Worm (Caenorhabditis elegans) whole organism, midembryonic: Measurements from ENCODE around the gene inx-1.

Experiments
- T22C8.4 ChIP-seq: fragments of 200-800 bp; sonication (Bioruptor generic); IDR thresholded peaks from 2 replicates; pipeline ENCODE4 v1.3.6; 2022; ENCODE audit warnings: missing genetic modification characterization, missing compliant biosample characterization
- cog-1 ChIP-seq: sonication (generic microtip); optimal IDR thresholded peaks from 2 replicates; lab custom pipeline; 2016; ENCODE audit warnings: missing genetic modification characterization, missing compliant biosample characterization
- flt-1 ChIP-seq: fragments of 200-800 bp; sonication (Bioruptor generic); IDR thresholded peaks from 2 replicates; pipeline ENCODE4 v1.3.6; 2022; ENCODE audit warnings: missing genetic modification characterization, missing compliant biosample characterization
- klf-2 ChIP-seq: fragments of 200-800 bp; sonication (Bioruptor generic); conservative IDR thresholded peaks from 2 replicates; pipeline ENCODE4 v1.3.6; 2022; ENCODE audit warnings: missing genetic modification reagents, missing genetic modification characterization, missing compliant biosample characterization
- med-1 ChIP-seq: sonication (generic microtip); optimal IDR thresholded peaks from 2 replicates; lab custom pipeline; 2017; ENCODE audit warnings: missing genetic modification characterization, mild to moderate bottlenecking, missing compliant biosample characterization, antibody characterized with exemption, missing genetic modification reagents; ENCODE audit not compliant: insufficient read depth
- ref-1 ChIP-seq: fragments of 200-800 bp; sonication (Bioruptor generic); conservative IDR thresholded peaks from 2 replicates; pipeline ENCODE4 v1.3.6; 2022; ENCODE audit warnings: missing genetic modification reagents, missing genetic modification characterization, missing compliant biosample characterization
- tab-1 ChIP-seq: fragments of 200-800 bp; sonication (Bioruptor generic); IDR thresholded peaks from 2 replicates; pipeline ENCODE4 v1.3.6; 2022; ENCODE audit warnings: missing genetic modification characterization, missing compliant biosample characterization
- ztf-23 ChIP-seq: fragments of 200-800 bp; sonication (Bioruptor generic); IDR thresholded peaks from 2 replicates; pipeline ENCODE4 v1.3.6; 2022; ENCODE audit warnings: missing genetic modification reagents, missing genetic modification characterization, missing compliant biosample characterization
- ztf-29 ChIP-seq: fragments of 200-800 bp; sonication (Bioruptor generic); IDR thresholded peaks from 2 replicates; pipeline ENCODE4 v1.3.6; 2022; ENCODE audit warnings: missing genetic modification reagents, missing genetic modification characterization, missing compliant biosample characterization

The inx-1 gene

DNA sequence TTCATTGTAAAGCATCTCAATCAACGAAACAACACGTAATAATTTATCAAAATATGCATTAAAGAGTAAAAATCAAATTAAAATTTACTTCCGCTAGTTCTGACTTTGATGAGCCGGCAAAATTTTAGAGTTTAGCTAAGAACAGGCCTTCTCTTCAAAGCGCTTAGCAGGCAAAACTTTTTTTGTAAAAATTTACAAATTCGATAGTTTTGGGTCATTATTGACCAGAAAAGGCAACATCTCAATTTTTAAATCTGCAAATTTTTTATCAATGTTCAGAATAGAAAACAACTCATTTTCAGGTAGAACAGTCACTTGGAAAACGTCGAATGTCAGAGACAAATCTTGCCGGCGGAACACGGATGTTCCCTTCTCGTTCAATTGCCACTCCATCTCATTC lies 18.5 kb downstream of the inx-1 start:
- TF ChIP-seq ref-1 (GFP tag; lab: Robert Waterston, UW) = no peak
- TF ChIP-seq med-1 (GFP tag; lab: Kevin White, UChicago) = no peak
- TF ChIP-seq tab-1 (GFP tag; lab: Robert Waterston, UW) = no peak
- TF ChIP-seq klf-2 (GFP tag; lab: Robert Waterston, UW) = no peak
- no peak for TF ChIP-seq flt-1 (GFP tag; lab: Robert Waterston, UW)
- no peak for TF ChIP-seq T22C8.4 (GFP tag; lab: Robert Waterston, UW)
- no peak for TF ChIP-seq cog-1
- no peak for TF ChIP-seq ztf-23 (GFP tag; lab: Robert Waterston, UW)
- no peak for TF ChIP-seq ztf-29

ce11 chrX:6935430-6935829 lies 20.8 kb downstream of the inx-1 start, which contains the start of gene C16E9.2:
Gene C16E9.2, plus strand, starts transcription at chrX:6935730.
- TF ChIP-seq T22C8.4 (GFP tag; lab: Robert Waterston, UW) (no peak), klf-2 (GFP tag; lab: Robert Waterston, UW) (no peak), ref-1 (GFP tag; lab: Robert Waterston, UW) (no peak), tab-1 (GFP tag; lab: Robert Waterston, UW) (no peak), med-1 (GFP tag; lab: Kevin White, UChicago) (no peak), flt-1 (GFP tag; lab: Robert Waterston, UW) (no peak), cog-1 (no peak), ztf-23 (GFP tag; lab: Robert Waterston, UW) (no peak), ztf-29 (no peak)

ce11 chrX:6934453-6934852 lies 21.7 kb downstream of the inx-1 start:
- no peak for TF ChIP-seq tab-1 (GFP tag; lab: Robert Waterston, UW)
- TF ChIP-seq flt-1 (GFP tag; lab: Robert Waterston, UW) = no peak; the same call in 1 of the 2 replicates
- TF ChIP-seq T22C8.4 (GFP tag; lab: Robert Waterston, UW) = no peak
- TF ChIP-seq ztf-23 (GFP tag; lab: Robert Waterston, UW) = no peak
- no peak for TF ChIP-seq med-1 (GFP tag; lab: Kevin White, UChicago)
- no peak for TF ChIP-seq ref-1 (GFP tag; lab: Robert Waterston, UW)
- TF ChIP-seq ztf-29 = no peak
- no peak for TF ChIP-seq klf-2 (GFP tag; lab: Robert Waterston, UW)
- TF ChIP-seq cog-1 = no peak

DNA sequence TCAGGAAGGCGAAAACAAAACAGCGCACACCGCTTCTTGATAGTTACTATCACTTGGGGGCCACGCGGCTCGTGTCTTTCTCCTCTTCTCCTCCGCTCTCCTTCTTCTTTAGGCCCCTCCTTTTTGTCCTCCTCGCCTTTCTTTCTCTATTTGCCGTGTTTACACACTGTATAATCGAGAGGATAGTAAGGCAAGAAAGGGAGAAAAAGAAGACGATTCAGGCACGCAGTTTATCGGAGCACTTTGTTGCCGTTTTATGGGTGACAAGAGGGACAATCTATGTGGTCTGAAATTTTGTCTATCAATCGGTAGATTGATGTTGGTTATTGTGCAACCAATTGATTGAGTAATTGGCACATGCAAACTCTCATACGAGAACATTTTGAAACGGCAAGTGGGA lies 24.1 kb downstream of the inx-1 start, which contains the start of gene F14B8.6:
Gene F14B8.6 (minus strand): TSS at position 292 of the 400 bp plus-strand sequence.
- TF ChIP-seq ztf-29 (no peak), ztf-23 (GFP tag; lab: Robert Waterston, UW) (no peak), tab-1 (GFP tag; lab: Robert Waterston, UW) (no peak), T22C8.4 (GFP tag; lab: Robert Waterston, UW) (no peak), ref-1 (GFP tag; lab: Robert Waterston, UW) (no peak), cog-1 (no peak), flt-1 (GFP tag; lab: Robert Waterston, UW) (no peak), med-1 (GFP tag; lab: Kevin White, UChicago) (no peak), klf-2 (GFP tag; lab: Robert Waterston, UW) (no peak)

- TF ChIP-seq T22C8.4 (GFP tag; lab: Robert Waterston, UW) (no peak), tab-1 (GFP tag; lab: Robert Waterston, UW) (no peak), ztf-23 (GFP tag; lab: Robert Waterston, UW) (no peak), ztf-29 (no peak), klf-2 (GFP tag; lab: Robert Waterston, UW) (no peak), flt-1 (GFP tag; lab: Robert Waterston, UW) (no peak), cog-1 (no peak), ref-1 (GFP tag; lab: Robert Waterston, UW) (no peak), med-1 (GFP tag; lab: Kevin White, UChicago) (no peak)
These were observed 27.6 kb downstream of the inx-1 start, which contains the start of gene F14B8.5 for ce11 chrX:6928578-6928977. Gene F14B8.5, minus strand, starts transcription at chrX:6928704.

DNA sequence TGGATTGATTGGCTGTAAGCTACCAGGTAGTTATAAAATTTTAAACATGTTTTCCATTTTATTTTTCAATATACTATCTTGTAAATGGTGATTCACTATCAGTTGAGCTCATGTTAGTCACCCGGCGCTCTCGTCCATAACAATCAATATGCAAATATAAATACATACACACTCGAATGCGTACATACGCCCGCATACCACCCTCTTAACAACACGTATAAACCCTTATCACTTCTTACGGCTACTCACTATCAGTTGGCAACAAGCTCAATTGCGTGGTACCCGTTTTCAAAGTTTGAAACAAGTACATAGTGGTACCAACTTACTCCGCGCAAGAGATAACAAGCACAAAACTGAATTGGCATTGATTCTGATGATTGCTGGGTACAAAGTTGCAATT lies 29.2 kb downstream of the inx-1 start:
- TF ChIP-seq klf-2 (GFP tag; lab: Robert Waterston, UW) = no peak
- no peak for TF ChIP-seq cog-1
- TF ChIP-seq flt-1 (GFP tag; lab: Robert Waterston, UW) = no peak
- TF ChIP-seq ztf-23 (GFP tag; lab: Robert Waterston, UW) = no peak
- TF ChIP-seq ztf-29 = no peak
- TF ChIP-seq med-1 (GFP tag; lab: Kevin White, UChicago) = no peak
- TF ChIP-seq T22C8.4 (GFP tag; lab: Robert Waterston, UW) = no peak
- TF ChIP-seq ref-1 (GFP tag; lab: Robert Waterston, UW) = no peak
- TF ChIP-seq tab-1 (GFP tag; lab: Robert Waterston, UW) = no peak

DNA sequence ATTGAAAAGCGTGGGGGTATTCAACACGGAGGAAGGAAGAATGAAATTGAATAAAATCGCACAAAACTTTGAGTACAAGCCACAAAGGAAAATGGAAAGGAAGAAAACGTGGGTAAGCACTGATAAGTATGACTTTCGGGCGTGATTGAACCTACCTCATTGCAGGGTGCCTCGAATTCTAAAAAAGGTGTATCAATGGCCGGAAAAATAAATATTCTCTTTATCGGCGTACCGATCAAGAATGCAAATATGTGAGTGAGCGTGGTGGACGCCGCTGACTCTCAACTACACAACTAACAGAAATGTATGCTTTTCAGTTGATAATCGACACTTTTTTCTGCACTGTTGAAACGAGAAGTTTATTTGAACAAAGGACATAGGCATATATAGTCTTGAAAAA lies 31.7 kb downstream of the inx-1 start, which contains the start of gene otpl-3:
Gene otpl-3 (minus strand): TSS at position 304 of the 400 bp plus-strand sequence.
- no peak for TF ChIP-seq tab-1 (GFP tag; lab: Robert Waterston, UW)
- no peak for TF ChIP-seq klf-2 (GFP tag; lab: Robert Waterston, UW)
- no peak for TF ChIP-seq med-1 (GFP tag; lab: Kevin White, UChicago)
- no peak for TF ChIP-seq cog-1
- no peak for TF ChIP-seq flt-1 (GFP tag; lab: Robert Waterston, UW)
- no peak for TF ChIP-seq ztf-23 (GFP tag; lab: Robert Waterston, UW)

DNA sequence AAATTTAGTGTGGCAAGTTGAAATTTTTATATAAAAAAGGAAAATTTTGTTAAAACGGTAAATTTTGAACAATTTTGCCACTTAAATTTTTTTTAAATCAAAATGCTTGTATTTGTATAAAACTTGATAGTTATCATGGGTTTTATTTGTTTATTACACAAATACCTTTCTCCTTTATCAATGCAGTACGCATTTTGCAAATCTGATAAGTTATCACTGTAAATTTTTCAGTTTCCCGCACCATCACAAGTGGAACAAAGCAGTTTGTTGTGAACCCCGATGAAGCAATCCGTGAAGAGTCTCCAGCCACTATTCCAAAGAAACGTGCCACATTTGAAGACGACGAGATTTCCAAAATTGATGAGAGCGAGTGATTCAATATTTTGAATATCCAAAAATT lies 36.1 kb downstream of the inx-1 start:
- TF ChIP-seq ztf-29 (no peak), klf-2 (GFP tag; lab: Robert Waterston, UW) (no peak), ztf-23 (GFP tag; lab: Robert Waterston, UW) (no peak), flt-1 (GFP tag; lab: Robert Waterston, UW) (no peak), tab-1 (GFP tag; lab: Robert Waterston, UW) (no peak), ref-1 (GFP tag; lab: Robert Waterston, UW) (no peak), med-1 (GFP tag; lab: Kevin White, UChicago) (no peak), cog-1 (no peak), T22C8.4 (GFP tag; lab: Robert Waterston, UW) (no peak)

ce11 chrX:6916150-6916549 lies 40.0 kb downstream of the inx-1 start:
- TF ChIP-seq cog-1 = no peak
- no peak for TF ChIP-seq med-1 (GFP tag; lab: Kevin White, UChicago)
- TF ChIP-seq ztf-29 = no peak
- TF ChIP-seq tab-1 (GFP tag; lab: Robert Waterston, UW) = no peak
- TF ChIP-seq ref-1 (GFP tag; lab: Robert Waterston, UW) = no peak
